Fruit fly (Drosophila melanogaster) S2 (cell line): ENCODE data around the gene CG14689.

Source experiments
- CG8478 ChIP-seq: fragments of >200 bp; optimal IDR thresholded peaks from 2 replicates; lab custom pipeline; 2018
- CTCF ChIP-seq, 2 experiments: fragments of >200 bp; optimal IDR thresholded peaks; 2 replicates each; lab custom pipeline; 2018

Gene CG14689

DNA sequence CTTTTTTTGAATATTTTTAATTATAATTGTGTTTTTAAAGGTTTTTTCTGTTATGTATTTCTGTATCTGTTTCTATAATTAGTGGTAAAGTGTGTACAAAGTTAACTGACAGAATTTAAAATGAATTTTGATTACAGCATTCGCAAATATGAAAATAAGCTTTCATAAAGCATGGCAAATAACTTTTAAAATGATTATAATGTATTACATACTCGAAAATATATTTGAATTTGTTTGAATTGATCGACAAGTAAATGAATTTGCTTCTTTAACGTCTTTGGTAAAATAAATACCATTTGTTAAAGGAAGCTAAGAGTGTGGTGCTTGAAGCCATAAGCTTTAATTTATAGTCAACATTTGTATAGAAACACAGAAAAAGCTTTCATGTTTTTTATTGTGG is at the start of gene CG14689:
Gene CG14689 (minus strand): TSS at position 101 of the 400 bp plus-strand sequence.
- no peak for TF ChIP-seq CTCF (optimal IDR thresholded peaks at IDR 0.05; lab: Kevin White, UChicago)
- TF ChIP-seq CG8478 = no peak

- TF ChIP-seq CG8478 (no peak), CTCF (optimal IDR thresholded peaks at IDR 0.05; lab: Kevin White, UChicago) (no peak)
Measured at dm6 chr3R:10759348-10759847, 48.4 kb upstream of the CG14689 start, which contains the start of gene CG31272. TSS of gene CG31272 (minus strand) at chr3R:10759398.

dm6 chr3R:10755534-10755933 is 44.5 kb upstream of the CG14689 start, which contains the start of gene CG14691:
TSS of gene CG14691 (minus strand) at chr3R:10755634.
- no peak for TF ChIP-seq CTCF (optimal IDR thresholded peaks at IDR 0.05; lab: Kevin White, UChicago)
- no peak for TF ChIP-seq CG8478

dm6 chr3R:10751061-10751460 is 40.0 kb upstream of the CG14689 start, which contains the start of gene TkR86C:
TSS of gene TkR86C (minus strand) at chr3R:10751228.
- TF ChIP-seq CTCF (optimal IDR thresholded peaks at IDR 0.05; lab: Kevin White, UChicago) (no peak), CG8478 (no peak)

dm6 chr3R:10747650-10748049 is 36.6 kb upstream of the CG14689 start:
- TF ChIP-seq CTCF (optimal IDR thresholded peaks at IDR 0.05; lab: Kevin White, UChicago) (no peak), CG8478 (no peak)

DNA sequence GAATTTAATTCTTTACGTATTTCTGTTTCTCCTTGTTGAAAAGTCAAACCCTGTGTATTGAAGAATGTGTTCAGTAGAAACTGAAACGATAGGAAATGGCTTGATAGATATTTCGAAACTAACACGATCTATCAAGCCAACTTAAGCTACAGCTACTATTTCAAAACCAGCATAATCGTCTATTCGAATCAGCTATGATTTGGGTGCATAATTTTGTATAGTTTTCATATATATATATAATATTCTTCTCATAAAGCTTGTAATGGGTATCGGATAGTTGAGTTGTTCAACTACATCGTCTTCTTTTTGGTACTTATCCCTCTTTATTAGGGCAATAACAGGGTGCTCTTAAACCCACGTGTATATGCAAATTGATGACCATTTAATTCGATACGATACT is 24.8 kb upstream of the CG14689 start, which contains the start of gene tomboy20:
Gene tomboy20 (minus strand): TSS at position 101 of the 400 bp plus-strand sequence.
- TF ChIP-seq CTCF (optimal IDR thresholded peaks at IDR 0.05; lab: Kevin White, UChicago) = no peak
- TF ChIP-seq CG8478 = no peak

DNA sequence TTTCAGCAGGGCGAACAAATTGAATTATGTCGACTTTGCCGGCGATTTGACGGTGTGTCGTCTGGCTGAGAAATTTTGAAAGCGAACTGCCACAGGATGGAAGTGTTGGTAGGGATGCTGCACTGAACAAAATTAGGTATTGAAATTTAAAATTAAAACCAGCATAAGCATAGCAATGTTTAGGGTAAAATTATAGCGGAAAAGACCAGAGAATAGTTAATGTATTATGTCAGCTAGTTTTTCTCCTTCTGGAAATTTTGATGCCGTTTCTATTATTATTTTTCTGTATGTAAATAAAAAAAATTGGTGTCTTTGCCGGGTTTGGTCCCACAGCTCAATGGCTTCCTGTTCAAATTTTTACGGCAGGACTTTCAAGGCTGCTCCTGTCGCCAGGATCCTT is 15.7 kb upstream of the CG14689 start:
- TF ChIP-seq CG8478 (no peak), CTCF (optimal IDR thresholded peaks at IDR 0.05; lab: Kevin White, UChicago) (no peak)

- no peak for TF ChIP-seq CG8478
- no peak for TF ChIP-seq CTCF (optimal IDR thresholded peaks at IDR 0.05; lab: Kevin White, UChicago)
Measured at dm6 chr3R:10714498-10714897, 3.5 kb upstream of the CG14689 start, which contains the start of gene CG4073. TSS of gene CG4073 (plus strand) at chr3R:10714798.

dm6 chr3R:10709264-10709663 is 1.8 kb downstream of the CG14689 start, which contains the start of gene CG31373:
TSS of gene CG31373 (minus strand) at chr3R:10709364.
- no peak for TF ChIP-seq CTCF (optimal IDR thresholded peaks at IDR 0.05; lab: Kevin White, UChicago)
- TF ChIP-seq CG8478 = no peak

DNA sequence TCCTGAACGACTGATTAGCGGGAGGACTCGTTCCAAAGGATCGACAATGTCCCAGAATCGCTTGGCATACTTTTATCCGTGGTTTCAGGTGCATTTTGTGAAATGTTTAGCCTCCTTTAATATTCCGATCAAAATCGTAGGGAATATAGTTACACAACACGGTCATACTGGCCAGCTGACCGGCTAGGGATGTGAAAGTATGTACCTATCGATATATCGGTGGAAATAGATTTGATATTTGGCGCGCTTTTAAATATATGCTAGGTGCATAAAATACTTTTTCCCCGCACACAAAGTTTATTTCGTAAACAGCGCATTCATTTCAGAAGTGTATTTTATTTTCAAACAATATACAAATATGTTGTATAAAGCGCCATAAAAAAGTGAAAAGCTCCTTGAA is 2.9 kb downstream of the CG14689 start, which contains the start of gene CG31278:
Gene CG31278 (minus strand): TSS at position 172 of the 400 bp plus-strand sequence.
- TF ChIP-seq CTCF (optimal IDR thresholded peaks at IDR 0.05; lab: Kevin White, UChicago) (no peak), CG8478 (no peak)

- no peak for TF ChIP-seq CG8478
- TF ChIP-seq CTCF (optimal IDR thresholded peaks at IDR 0.05; lab: Kevin White, UChicago) = no peak
Measured at dm6 chr3R:10706763-10707162, 4.3 kb downstream of the CG14689 start, which contains the start of the genes CG31467 and CG14684. TSS of gene CG31467 (minus strand) at chr3R:10706863. TSS of gene CG14684 (plus strand) at chr3R:10706974.

DNA sequence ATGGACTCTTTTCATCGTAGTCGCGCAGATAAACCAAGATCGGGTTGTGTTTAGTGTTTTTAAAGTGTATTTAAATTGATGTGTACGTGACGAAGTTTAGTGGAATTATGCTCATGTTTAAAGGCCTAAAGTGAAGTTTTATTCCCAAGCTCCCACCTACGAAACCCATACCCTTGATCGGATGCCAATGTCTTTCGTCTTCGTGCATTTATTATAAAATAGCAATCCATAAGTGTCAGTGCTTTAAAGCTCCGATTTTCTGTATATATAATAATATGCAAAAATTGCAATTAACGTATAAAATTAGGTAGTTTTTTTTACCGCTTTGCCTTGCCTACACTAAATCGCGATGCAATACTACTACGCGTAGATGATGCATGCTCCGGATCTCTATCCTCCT is 6.1 kb downstream of the CG14689 start, which contains the start of gene CG31391:
Gene CG31391 (minus strand): TSS at position 101 of the 400 bp plus-strand sequence.
- TF ChIP-seq CTCF (optimal IDR thresholded peaks at IDR 0.05; lab: Kevin White, UChicago) = no peak
- TF ChIP-seq CG8478 = no peak

- TF ChIP-seq CTCF (optimal IDR thresholded peaks at IDR 0.05; lab: Kevin White, UChicago) = no peak
- no peak for TF ChIP-seq CG8478
Measured at dm6 chr3R:10700638-10701037, 10.4 kb downstream of the CG14689 start.

DNA sequence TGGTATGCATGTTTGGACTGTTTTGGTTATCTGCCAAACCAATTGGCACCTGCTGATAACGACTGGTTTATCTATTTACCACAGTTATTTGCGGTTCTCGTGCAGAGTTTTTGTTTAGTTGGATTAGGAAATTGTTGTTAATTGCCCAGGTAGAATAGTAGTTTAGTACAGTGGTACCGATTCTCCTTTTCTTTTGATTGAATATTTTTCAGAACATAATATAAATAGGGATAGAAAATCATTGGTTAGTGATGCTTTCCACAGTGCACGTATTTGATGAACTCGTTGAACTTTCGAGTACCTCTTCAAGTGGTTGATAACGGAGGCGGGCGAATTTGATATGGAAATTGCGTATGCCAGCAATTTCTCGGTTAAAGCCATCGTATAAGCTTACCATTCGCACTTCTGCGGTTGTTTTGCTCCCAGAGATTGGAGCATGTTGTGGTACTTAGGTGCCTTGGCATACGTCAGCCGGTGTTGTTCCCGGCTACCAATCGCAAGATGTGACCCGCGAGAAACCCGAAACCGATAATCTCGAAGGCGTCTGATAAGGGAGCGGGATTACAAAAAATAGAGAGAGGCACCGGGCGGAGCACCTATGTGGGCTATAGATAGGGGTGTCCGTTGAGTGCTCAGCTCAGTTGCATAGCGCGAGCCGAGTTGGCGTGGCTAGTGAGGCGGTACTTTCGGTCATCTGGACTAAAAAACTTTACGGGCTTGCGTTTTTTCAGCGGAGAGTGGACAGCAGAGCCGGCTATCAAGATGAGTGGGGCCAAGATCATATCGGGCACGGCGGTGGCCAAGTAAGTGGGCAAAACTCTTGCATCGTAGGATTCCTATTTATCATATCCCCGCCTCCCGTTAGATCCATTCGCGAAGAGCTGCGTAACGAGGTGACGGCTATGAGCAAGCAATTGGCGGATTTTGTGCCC is 11.8 kb downstream of the CG14689 start:
- TF ChIP-seq CG8478 (no peak), CTCF (optimal IDR thresholded peaks at IDR 0.05; lab: Kevin White, UChicago) (no peak)

DNA sequence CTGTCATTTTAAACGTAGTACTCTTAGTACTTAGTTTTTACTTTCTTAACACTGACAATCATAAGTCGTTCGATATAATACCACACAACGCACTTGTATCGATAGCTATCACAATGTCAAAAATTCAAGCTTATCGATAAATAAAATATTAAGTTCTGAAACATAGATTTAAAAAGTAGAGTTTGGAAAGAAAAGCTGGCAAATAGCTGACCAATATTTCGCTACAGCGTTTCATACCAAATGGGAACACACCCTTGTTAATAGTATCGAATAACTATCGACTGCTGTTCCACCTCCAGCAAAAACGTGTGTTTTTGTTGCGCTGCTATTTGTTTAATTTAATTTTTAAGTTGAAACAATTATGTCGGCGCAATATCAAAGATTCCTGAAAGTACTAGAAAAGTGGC is 14.7 kb downstream of the CG14689 start, which contains the start of the genes pug, CG14683 and CG46459:
Gene pug (plus strand): TSS at position 164 of the 407 bp plus-strand sequence.
Gene CG14683 (plus strand): TSS at position 277 of the 407 bp plus-strand sequence.
Gene CG46459 (plus strand): TSS at position 277 of the 407 bp plus-strand sequence.
- TF ChIP-seq CTCF (optimal IDR thresholded peaks at IDR 0.05; lab: Kevin White, UChicago) (no peak), CG8478 (no peak)
